Fruit fly (Drosophila melanogaster) whole organism, embryonic: Measurements from ENCODE around the gene Muc14A.

Experiments used
- Aef1 ChIP-seq: fragments of 200-800 bp; sonication (Bioruptor generic); IDR thresholded peaks from 3 replicates; pipeline ENCODE4 v1.3.6; 2022; ENCODE audit warnings: missing biosample characterization, missing genetic modification characterization
- Atf6 ChIP-seq: fragments of 200-800 bp; sonication (Bioruptor generic); IDR thresholded peaks from 2 replicates; pipeline ENCODE4 v1.3.6; 2022; ENCODE audit warnings: missing biosample characterization, missing genetic modification characterization
- BtbVII ChIP-seq: fragments of 200-800 bp; sonication (Bioruptor generic); optimal IDR thresholded peaks from 3 replicates; lab custom pipeline; 2017; ENCODE audit warnings: missing biosample characterization, mild to moderate bottlenecking, missing genetic modification characterization
- CG10979 ChIP-seq: fragments of 200-800 bp; sonication (Bioruptor generic); optimal IDR thresholded peaks from 2 replicates; lab custom pipeline; 2018; ENCODE audit warnings: missing biosample characterization, mild to moderate bottlenecking, missing genetic modification characterization, moderate library complexity
- CG11695 ChIP-seq: fragments of 200-800 bp; sonication (Bioruptor generic); IDR thresholded peaks from 3 replicates; pipeline ENCODE4 v1.3.6; 2022; ENCODE audit warnings: missing biosample characterization, missing genetic modification characterization
- CG12942 ChIP-seq: fragments of 200-800 bp; sonication (Bioruptor generic); optimal IDR thresholded peaks from 3 replicates; lab custom pipeline; 2016; ENCODE audit warnings: missing biosample characterization, missing genetic modification characterization
- CG14050 ChIP-seq: fragments of 200-800 bp; sonication (Bioruptor generic); IDR thresholded peaks from 3 replicates; pipeline ENCODE4 v1.3.6; 2022; ENCODE audit warnings: missing biosample characterization, missing genetic modification characterization
- CG17802 ChIP-seq: fragments of 200-800 bp; sonication (Bioruptor generic); optimal IDR thresholded peaks from 2 replicates; lab custom pipeline; 2018; ENCODE audit warnings: missing biosample characterization, mild to moderate bottlenecking, missing genetic modification characterization, moderate library complexity
- CG18011 ChIP-seq: fragments of 200-800 bp; sonication (Bioruptor generic); optimal IDR thresholded peaks from 2 replicates; lab custom pipeline; 2017; ENCODE audit warnings: missing biosample characterization, missing genetic modification characterization, mild to moderate bottlenecking, moderate library complexity, missing genotype
- CG1832 ChIP-seq: fragments of 200-800 bp; sonication (Bioruptor generic); optimal IDR thresholded peaks from 2 replicates; lab custom pipeline; 2017; ENCODE audit warnings: missing biosample characterization, mild to moderate bottlenecking, missing genetic modification characterization, inconsistent platforms
- CG2199 ChIP-seq: fragments of 200-800 bp; sonication (Bioruptor generic); IDR thresholded peaks from 3 replicates; pipeline ENCODE4 v1.3.6; 2022; ENCODE audit warnings: missing biosample characterization, missing genetic modification characterization
- CG2202 ChIP-seq: fragments of 200-800 bp; sonication (Bioruptor generic); optimal IDR thresholded peaks from 2 replicates; lab custom pipeline; 2018; ENCODE audit warnings: missing biosample characterization, mild to moderate bottlenecking, missing genetic modification characterization
- CG31441 ChIP-seq: fragments of 200-800 bp; sonication (Bioruptor generic); IDR thresholded peaks from 2 replicates; pipeline ENCODE4 v1.3.6; 2022; ENCODE audit warnings: missing biosample characterization, missing genetic modification characterization
- CG3281 ChIP-seq: fragments of 200-800 bp; sonication (Bioruptor generic); optimal IDR thresholded peaks from 3 replicates; lab custom pipeline; 2017; ENCODE audit warnings: missing biosample characterization, mild to moderate bottlenecking, missing genetic modification characterization
- CG3407 ChIP-seq: fragments of 200-800 bp; sonication (Bioruptor generic); optimal IDR thresholded peaks from 2 replicates; lab custom pipeline; 2018; ENCODE audit warnings: missing biosample characterization, mild to moderate bottlenecking, missing genetic modification characterization
- CG4730 ChIP-seq: fragments of 200-800 bp; sonication (Bioruptor generic); IDR thresholded peaks from 2 replicates; pipeline ENCODE4 v1.3.6; 2022; ENCODE audit warnings: missing biosample characterization, missing genetic modification characterization
- CG4854 ChIP-seq: fragments of 200-800 bp; sonication (Bioruptor generic); optimal IDR thresholded peaks from 2 replicates; lab custom pipeline; 2016; ENCODE audit warnings: missing biosample characterization, missing genetic modification characterization, inconsistent platforms
- CG6791 ChIP-seq: fragments of 200-800 bp; sonication (Bioruptor generic); IDR thresholded peaks from 3 replicates; pipeline ENCODE4 v1.3.6; 2022; ENCODE audit warnings: missing biosample characterization, missing genetic modification characterization; ENCODE audit not compliant: partially characterized antibody
- CG7786 ChIP-seq: fragments of 200-800 bp; sonication (Bioruptor generic); optimal IDR thresholded peaks from 2 replicates; lab custom pipeline; 2016; ENCODE audit warnings: missing biosample characterization, missing genetic modification characterization
- CG7839 ChIP-seq: fragments of 200-800 bp; sonication (Bioruptor generic); optimal IDR thresholded peaks from 3 replicates; lab custom pipeline; 2018; ENCODE audit warnings: missing biosample characterization, mild to moderate bottlenecking, missing genetic modification characterization, moderate library complexity
- CG8388 ChIP-seq: fragments of 200-800 bp; sonication (Bioruptor generic); optimal IDR thresholded peaks from 2 replicates; lab custom pipeline; 2019; ENCODE audit warnings: missing biosample characterization, mild to moderate bottlenecking, missing genetic modification characterization, moderate library complexity
- Dad ChIP-seq: fragments of 200-800 bp; sonication (Bioruptor generic); optimal IDR thresholded peaks from 3 replicates; lab custom pipeline; 2016; ENCODE audit warnings: missing biosample characterization, missing genetic modification characterization
- Dref ChIP-seq: fragments of 200-800 bp; sonication (Bioruptor generic); IDR thresholded peaks from 2 replicates; pipeline ENCODE4 v1.3.6; 2022; ENCODE audit warnings: missing biosample characterization, missing genetic modification characterization
- E2f1 ChIP-seq: fragments of 200-800 bp; sonication (Bioruptor generic); IDR thresholded peaks from 2 replicates; pipeline ENCODE4 v1.3.6; 2022; ENCODE audit warnings: missing biosample characterization, missing genetic modification characterization
- Elba2 ChIP-seq: fragments of 200-800 bp; sonication (Bioruptor generic); optimal IDR thresholded peaks from 3 replicates; lab custom pipeline; 2016; ENCODE audit warnings: missing biosample characterization, missing genetic modification characterization
- Hmx ChIP-seq: fragments of 200-800 bp; sonication (Bioruptor generic); optimal IDR thresholded peaks from 2 replicates; lab custom pipeline; 2016; ENCODE audit warnings: missing biosample characterization, missing genetic modification characterization
- Hr39 ChIP-seq: fragments of >200 bp; optimal IDR thresholded peaks from 2 replicates; lab custom pipeline; 2017
- Kr ChIP-seq: fragments of 200-800 bp; sonication (Bioruptor generic); optimal IDR thresholded peaks from 2 replicates; lab custom pipeline; 2017; ENCODE audit warnings: missing biosample characterization, mild to moderate bottlenecking, missing genetic modification characterization
- MESR4 ChIP-seq: fragments of 200-800 bp; sonication (Bioruptor generic); optimal IDR thresholded peaks from 2 replicates; lab custom pipeline; 2018; ENCODE audit warnings: missing biosample characterization, mild to moderate bottlenecking, missing genetic modification characterization, moderate library complexity
- Med ChIP-seq: fragments of 200-800 bp; sonication (Bioruptor generic); peaks from one replicate; lab custom pipeline; 2016; ENCODE audit warnings: missing biosample characterization, missing genetic modification characterization, mild to moderate bottlenecking, inconsistent platforms, moderate library complexity
- Meics ChIP-seq: fragments of 200-800 bp; sonication (Bioruptor generic); optimal IDR thresholded peaks from 2 replicates; lab custom pipeline; 2017; ENCODE audit warnings: missing biosample characterization, mild to moderate bottlenecking, missing genetic modification characterization
- NK7.1 ChIP-seq: fragments of 200-800 bp; sonication (Bioruptor generic); optimal IDR thresholded peaks from 3 replicates; lab custom pipeline; 2016; ENCODE audit warnings: missing biosample characterization, missing genetic modification characterization
- Spps ChIP-seq: fragments of 200-800 bp; sonication (Bioruptor generic); optimal IDR thresholded peaks from 2 replicates; lab custom pipeline; 2018; ENCODE audit warnings: missing biosample characterization, mild to moderate bottlenecking, missing genetic modification characterization
- ab ChIP-seq: fragments of 200-800 bp; sonication (Bioruptor generic); optimal IDR thresholded peaks from 2 replicates; lab custom pipeline; 2016; ENCODE audit warnings: missing biosample characterization, missing genetic modification characterization
- btn ChIP-seq: fragments of 200-800 bp; sonication (Bioruptor generic); optimal IDR thresholded peaks from 2 replicates; lab custom pipeline; 2016; ENCODE audit warnings: missing biosample characterization, missing genetic modification characterization
- cato ChIP-seq: fragments of 200-800 bp; sonication (Bioruptor generic); optimal IDR thresholded peaks from 2 replicates; lab custom pipeline; 2016; ENCODE audit warnings: missing biosample characterization, missing genetic modification characterization, borderline replicate concordance
- fd102C ChIP-seq: fragments of 200-800 bp; sonication (Bioruptor generic); optimal IDR thresholded peaks from 2 replicates; lab custom pipeline; 2018; ENCODE audit warnings: missing biosample characterization, mild to moderate bottlenecking, missing genetic modification characterization, moderate library complexity
- ftz-f1 ChIP-seq: fragments of 200-800 bp; sonication (Bioruptor generic); optimal IDR thresholded peaks from 2 replicates; lab custom pipeline; 2016; ENCODE audit warnings: missing biosample characterization, missing genetic modification characterization
- gcm2 ChIP-seq: fragments of 200-800 bp; sonication (Bioruptor generic); optimal IDR thresholded peaks from 2 replicates; lab custom pipeline; 2016; ENCODE audit warnings: missing biosample characterization, missing genetic modification characterization
- gem ChIP-seq: fragments of 200-800 bp; sonication (Bioruptor generic); optimal IDR thresholded peaks from 2 replicates; lab custom pipeline; 2019; ENCODE audit warnings: missing biosample characterization, mild to moderate bottlenecking, missing genetic modification characterization, moderate library complexity
- gsb ChIP-seq: fragments of 200-800 bp; sonication (Bioruptor generic); IDR thresholded peaks from 2 replicates; pipeline ENCODE4 v1.3.6; 2022; ENCODE audit warnings: missing biosample characterization, missing genetic modification characterization
- maf-S ChIP-seq: fragments of 200-800 bp; sonication (Bioruptor generic); optimal IDR thresholded peaks from 2 replicates; lab custom pipeline; 2016; ENCODE audit warnings: missing biosample characterization, missing genetic modification characterization
- onecut ChIP-seq: fragments of 200-800 bp; sonication (Bioruptor generic); IDR thresholded peaks from 2 replicates; pipeline ENCODE4 v1.3.6; 2022; ENCODE audit warnings: missing biosample characterization, missing genetic modification characterization
- pzg ChIP-seq: fragments of 200-800 bp; sonication (Bioruptor generic); optimal IDR thresholded peaks from 3 replicates; lab custom pipeline; 2018; ENCODE audit warnings: missing biosample characterization, mild to moderate bottlenecking, missing genetic modification characterization, moderate library complexity
- ro ChIP-seq: fragments of 200-800 bp; sonication (Bioruptor generic); IDR thresholded peaks from 2 replicates; pipeline ENCODE4 v1.3.6; 2022; ENCODE audit warnings: missing biosample characterization, missing genetic modification characterization
- sc ChIP-seq, 3 experiments: fragments of >200 bp in 2 of 3; fragments of 200-800 bp in 1 of 3; sonication (Bioruptor generic) in 1 of 3; optimal IDR thresholded peaks; 2 replicates in 2 of 3; 3 replicates in 1 of 3; lab custom pipeline; 2017; ENCODE audit warnings: mild to moderate bottlenecking in 1 of 3, missing biosample characterization in 1 of 3, missing genetic modification characterization in 1 of 3, missing genetic modification reagents in 1 of 3
- sens ChIP-seq: fragments of 200-800 bp; sonication (Bioruptor generic); peaks from one replicate; lab custom pipeline; 2016; ENCODE audit warnings: missing biosample characterization, missing genetic modification characterization
- seq ChIP-seq: fragments of 200-800 bp; sonication (Bioruptor generic); IDR thresholded peaks from 2 replicates; pipeline ENCODE4 v1.3.6; 2022; ENCODE audit warnings: missing biosample characterization, missing genetic modification characterization
- sim ChIP-seq: fragments of 200-800 bp; sonication (Bioruptor generic); IDR thresholded peaks from 2 replicates; pipeline ENCODE4 v1.3.6; 2022; ENCODE audit warnings: missing biosample characterization, missing genetic modification characterization
- tna ChIP-seq: fragments of 200-800 bp; sonication (Bioruptor generic); IDR thresholded peaks from 2 replicates; pipeline ENCODE4 v1.3.6; 2022; ENCODE audit warnings: missing biosample characterization, missing genetic modification characterization; ENCODE audit not compliant: partially characterized antibody
- toy ChIP-seq: fragments of 200-800 bp; sonication (Bioruptor generic); IDR thresholded peaks from 2 replicates; pipeline ENCODE4 v1.3.6; 2022; ENCODE audit warnings: missing biosample characterization, missing genetic modification characterization

Gene Muc14A

dm6 chrX:16005551-16006197 lies 3.2 kb upstream of the Muc14A start, which contains the start of the genes vap and CG12698 (continued):
- TF ChIP-seq CG11695 (no peak), fd102C (GFP tag; lab: Kevin White, UChicago) (no peak), CG31441 (GFP tag; lab: Robert Waterston, UW) (no peak), Hr39 (lab: Kevin White, UChicago) (no peak), CG12942 (GFP tag; lab: Kevin White, UChicago) (no peak), Kr (GFP tag; lab: Kevin White, UChicago) (no peak), CG4730 (GFP tag; lab: Robert Waterston, UW) (no peak), Spps (tag; lab: Kevin White, UChicago) (no peak), NK7.1 (GFP tag; lab: Kevin White, UChicago) (no peak), cato (no peak), Meics (no peak), BtbVII (no peak), gem (tag; lab: Kevin White, UChicago) (no peak), CG2199 (GFP tag; lab: Robert Waterston, UW) (0 out of 3 replicates have a peak, but pooled peaks have one; percentile 33), Hmx (GFP tag; lab: Kevin White, UChicago) (no peak), sc (optimal IDR thresholded peaks at IDR 0.05; lab: Kevin White, UChicago) (no peak), sc (GFP tag; optimal IDR thresholded peaks at IDR 0.05; lab: Kevin White, UChicago) (no peak), gcm2 (GFP tag; lab: Kevin White, UChicago) (no peak), CG18011 (GFP tag; lab: Kevin White, UChicago) (no peak), onecut (peak; percentile 43; the same call in 1 of the 2 replicates), Elba2 (GFP tag; lab: Kevin White, UChicago) (no peak), maf-S (GFP tag; lab: Kevin White, UChicago) (no peak), MESR4 (peak; percentile 65), Aef1 (GFP tag; lab: Robert Waterston, UW) (no peak), ftz-f1 (GFP tag; lab: Kevin White, UChicago) (no peak), CG4854 (GFP tag; lab: Kevin White, UChicago) (no peak), ro (GFP tag; lab: Robert Waterston, UW) (no peak), CG3281 (GFP tag; lab: Kevin White, UChicago) (no peak), CG2202 (no peak), Dref (peak; percentile 86), CG7786 (GFP tag; lab: Kevin White, UChicago) (no peak), CG1832 (GFP tag; lab: Kevin White, UChicago) (no peak), Dad (GFP tag; lab: Kevin White, UChicago) (no peak), CG7839 (tag; lab: Kevin White, UChicago) (no peak), gsb (GFP tag; lab: Robert Waterston, UW) (no peak), CG10979 (tag; lab: Kevin White, UChicago) (no peak), CG17802 (tag; lab: Kevin White, UChicago) (peak; percentile 91), Med (no peak), tna (peak; percentile 54; the same call in 1 of the 2 replicates), seq (GFP tag; lab: Robert Waterston, UW) (no peak), ab (GFP tag; lab: Kevin White, UChicago) (no peak), Atf6 (no peak), CG14050 (no peak), btn (GFP tag; lab: Kevin White, UChicago) (no peak), CG6791 (GFP tag; lab: Robert Waterston, UW) (peak; percentile 74), sens (GFP tag; lab: Kevin White, UChicago) (peak; percentile 69), pzg (GFP tag; lab: Kevin White, UChicago) (peak; percentile 84), E2f1 (GFP tag; lab: Robert Waterston, UW) (no peak), CG8388 (GFP tag; lab: Kevin White, UChicago) (no peak), sim (GFP tag; lab: Robert Waterston, UW) (no peak), CG3407 (GFP tag; lab: Kevin White, UChicago) (no peak), toy (GFP tag; lab: Robert Waterston, UW) (no peak)
